Fruit fly (Drosophila melanogaster) whole organism, wandering third instar larva: Measurements from ENCODE around the gene CstF50.

ENCODE experiments used
- Abd-B ChIP-seq: fragments of >200 bp; optimal IDR thresholded peaks from 2 replicates; lab custom pipeline; 2017; ENCODE audit warnings: missing biosample characterization, missing genetic modification characterization
- CG32264 ChIP-seq: fragments of 200-800 bp; sonication (Bioruptor generic); optimal IDR thresholded peaks from 2 replicates; lab custom pipeline; 2016; ENCODE audit warnings: missing biosample characterization, missing genetic modification characterization
- CG9705 ChIP-seq: fragments of 200-800 bp; sonication (Bioruptor generic); optimal IDR thresholded peaks from 2 replicates; lab custom pipeline; 2018; ENCODE audit warnings: missing biosample characterization, mild to moderate bottlenecking, missing genetic modification characterization
- CrebA ChIP-seq: fragments of 200-800 bp; sonication (Bioruptor generic); optimal IDR thresholded peaks from 2 replicates; lab custom pipeline; 2016; ENCODE audit warnings: missing biosample characterization, mild to moderate bottlenecking, missing genetic modification characterization, borderline replicate concordance
- Dfd ChIP-seq: fragments of >200 bp; optimal IDR thresholded peaks from 2 replicates; lab custom pipeline; 2017; ENCODE audit warnings: missing biosample characterization, missing genetic modification characterization
- Dif ChIP-seq: fragments of 200-275, 200-300 bp; sonication (Bioruptor generic); optimal IDR thresholded peaks from 2 replicates; lab custom pipeline; 2018; ENCODE audit warnings: missing biosample characterization, missing genetic modification characterization; ENCODE audit not compliant: partially characterized antibody
- GATAd ChIP-seq: sonication (Bioruptor generic); optimal IDR thresholded peaks from 2 replicates; lab custom pipeline; 2016; ENCODE audit warnings: missing biosample characterization, missing genetic modification characterization
- HLH106 ChIP-seq: fragments of 200-800 bp; optimal IDR thresholded peaks from 3 replicates; lab custom pipeline; 2019; ENCODE audit warnings: missing biosample characterization, mild to moderate bottlenecking, missing genetic modification characterization, moderate library complexity
- Hnf4 ChIP-seq: fragments of 200-800 bp; sonication (Bioruptor generic); optimal IDR thresholded peaks from 2 replicates; lab custom pipeline; 2016; ENCODE audit warnings: missing biosample characterization, mild to moderate bottlenecking, missing genetic modification characterization
- Hr78 ChIP-seq: fragments of >200 bp; optimal IDR thresholded peaks from 2 replicates; lab custom pipeline; 2017; ENCODE audit warnings: missing biosample characterization, missing genetic modification characterization
- Hr83 ChIP-seq: fragments of 200-300 bp; sonication (Bioruptor generic); optimal IDR thresholded peaks from 2 replicates; lab custom pipeline; 2016; ENCODE audit warnings: missing biosample characterization, mild to moderate bottlenecking, missing genetic modification characterization, moderate library complexity; ENCODE audit not compliant: poor library complexity, severe bottlenecking
- Jra ChIP-seq: sonication (Bioruptor generic); optimal IDR thresholded peaks from 2 replicates; lab custom pipeline; 2016; ENCODE audit warnings: missing biosample characterization, missing genetic modification characterization
- Mio ChIP-seq: sonication (Bioruptor generic); optimal IDR thresholded peaks from 2 replicates; lab custom pipeline; 2016; ENCODE audit warnings: missing biosample characterization, missing genetic modification characterization
- Myc ChIP-seq: fragments of >200 bp; optimal IDR thresholded peaks from 2 replicates; lab custom pipeline; 2017
- N ChIP-seq: fragments of >200 bp; optimal IDR thresholded peaks from 2 replicates; lab custom pipeline; 2018; ENCODE audit warnings: missing biosample characterization, missing external identifiers, missing genetic modification characterization
- OdsH ChIP-seq: fragments of 200-800 bp; sonication (Bioruptor generic); optimal IDR thresholded peaks from 2 replicates; lab custom pipeline; 2016; ENCODE audit warnings: missing biosample characterization, mild to moderate bottlenecking, missing genetic modification characterization
- Rel ChIP-seq, 2 experiments: fragments of 200-800 bp; sonication (Bioruptor generic) in 1 of 2; optimal IDR thresholded peaks; 2 replicates in 1 of 2; 3 replicates in 1 of 2; lab custom pipeline; 2016 to 2019; ENCODE audit warnings: mild to moderate bottlenecking in 2 of 2, missing biosample characterization in 2 of 2, missing genetic modification characterization in 2 of 2, moderate library complexity in 1 of 2
- Sp1 ChIP-seq: fragments of 200-800 bp; sonication (Bioruptor generic); optimal IDR thresholded peaks from 3 replicates; lab custom pipeline; 2019; ENCODE audit warnings: missing biosample characterization, mild to moderate bottlenecking, missing genetic modification characterization, moderate library complexity
- Vsx2 ChIP-seq: fragments of 200-300, 225-300 bp; sonication (Bioruptor generic); optimal IDR thresholded peaks from 2 replicates; lab custom pipeline; 2018; ENCODE audit warnings: missing biosample characterization, missing genetic modification characterization; ENCODE audit not compliant: partially characterized antibody
- br ChIP-seq: fragments of 200-800 bp; sonication (Bioruptor generic); optimal IDR thresholded peaks from 2 replicates; lab custom pipeline; 2016; ENCODE audit warnings: missing biosample characterization, missing genetic modification characterization
- brk ChIP-seq: fragments of 200-800 bp; sonication (Bioruptor generic); optimal IDR thresholded peaks from 2 replicates; lab custom pipeline; 2016; ENCODE audit warnings: missing biosample characterization, mild to moderate bottlenecking, missing genetic modification characterization
- dl ChIP-seq, 2 experiments: fragments of 175-275, 200-275 bp in 1 of 2; fragments of 200-275 bp in 1 of 2; sonication (Bioruptor generic); optimal IDR thresholded peaks; lab custom pipeline; 2018; ENCODE audit warnings: mild to moderate bottlenecking in 2 of 2, missing biosample characterization in 2 of 2, missing genetic modification characterization in 2 of 2, moderate library complexity in 2 of 2; ENCODE audit not compliant: partially characterized antibody in 2 of 2, insufficient read depth in 1 of 2
- dmrt93B ChIP-seq: fragments of 200-800 bp; sonication (Bioruptor generic); optimal IDR thresholded peaks from 2 replicates; lab custom pipeline; 2018; ENCODE audit warnings: missing biosample characterization, mild to moderate bottlenecking, missing genetic modification characterization
- dsf ChIP-seq: sonication (Bioruptor generic); optimal IDR thresholded peaks from 2 replicates; lab custom pipeline; 2016; ENCODE audit warnings: missing biosample characterization, missing genetic modification characterization, borderline replicate concordance
- ey ChIP-seq: fragments of 200-800 bp; sonication (Bioruptor generic); optimal IDR thresholded peaks from 2 replicates; lab custom pipeline; 2016; ENCODE audit warnings: missing biosample characterization, missing genetic modification characterization
- foxo ChIP-seq, 2 experiments: fragments of 200-800 bp; sonication (Bioruptor generic); optimal IDR thresholded peaks; 2 replicates in 1 of 2; 3 replicates in 1 of 2; lab custom pipeline; 2016 to 2017; ENCODE audit warnings: missing biosample characterization in 2 of 2, missing genetic modification characterization in 2 of 2
- fru ChIP-seq: fragments of 200-800 bp; sonication (Bioruptor generic); optimal IDR thresholded peaks from 3 replicates; lab custom pipeline; 2016; ENCODE audit warnings: missing biosample characterization, mild to moderate bottlenecking, missing genetic modification characterization
- h ChIP-seq: fragments of 200-800 bp; sonication (Bioruptor generic); optimal IDR thresholded peaks from 3 replicates; lab custom pipeline; 2016; ENCODE audit warnings: missing biosample characterization, mild to moderate bottlenecking, missing genetic modification characterization
- jim ChIP-seq: fragments of 175-275, 200-325 bp; sonication (Bioruptor generic); optimal IDR thresholded peaks from 2 replicates; lab custom pipeline; 2016; ENCODE audit warnings: missing biosample characterization, mild to moderate bottlenecking, missing genetic modification characterization
- lola ChIP-seq: fragments of >200 bp; optimal IDR thresholded peaks from 2 replicates; lab custom pipeline; 2017; ENCODE audit warnings: missing biosample characterization, missing genetic modification characterization
- pan ChIP-seq: fragments of >200 bp; optimal IDR thresholded peaks from 2 replicates; lab custom pipeline; 2017
- psq ChIP-seq: fragments of 200-800 bp; sonication (Bioruptor generic); optimal IDR thresholded peaks from 3 replicates; lab custom pipeline; 2017; ENCODE audit warnings: missing biosample characterization, mild to moderate bottlenecking, missing genetic modification characterization, moderate library complexity
- rgr ChIP-seq: fragments of 200-800 bp; sonication (Bioruptor generic); optimal IDR thresholded peaks from 3 replicates; lab custom pipeline; 2016; ENCODE audit warnings: missing biosample characterization, mild to moderate bottlenecking, missing genetic modification characterization
- sage ChIP-seq: fragments of 200-800 bp; sonication (Bioruptor generic); optimal IDR thresholded peaks from 2 replicates; lab custom pipeline; 2016; ENCODE audit warnings: missing biosample characterization, mild to moderate bottlenecking, missing genetic modification characterization
- sv ChIP-seq: fragments of 200-800 bp; sonication (Bioruptor generic); optimal IDR thresholded peaks from 3 replicates; lab custom pipeline; 2016; ENCODE audit warnings: missing biosample characterization, missing genetic modification characterization
- tai ChIP-seq: sonication (Bioruptor generic); optimal IDR thresholded peaks from 2 replicates; lab custom pipeline; 2016; ENCODE audit warnings: missing biosample characterization, missing genetic modification characterization
- usp ChIP-seq: fragments of >200 bp; optimal IDR thresholded peaks from 2 replicates; lab custom pipeline; 2017; ENCODE audit warnings: missing biosample characterization, missing genetic modification characterization
- woc ChIP-seq: sonication (Bioruptor generic); optimal IDR thresholded peaks from 2 replicates; lab custom pipeline; 2016; ENCODE audit warnings: missing biosample characterization, mild to moderate bottlenecking, missing genetic modification characterization

Gene CstF50

dm6 chr3R:31701934-31702333, 34.8 kb downstream of the CstF50 start:
- TF ChIP-seq woc (GFP tag; lab: Kevin White, UChicago) (no peak), dmrt93B (GFP tag; lab: Kevin White, UChicago) (no peak), tai (GFP tag; lab: Kevin White, UChicago) (no peak), Myc (no peak), sage (no peak), psq (peak; percentile 29), Vsx2 (GFP tag; lab: Kevin White, UChicago) (peak; percentile 47), dsf (GFP tag; lab: Kevin White, UChicago) (no peak), CrebA (GFP tag; lab: Kevin White, UChicago) (no peak), brk (GFP tag; lab: Kevin White, UChicago) (peak; percentile 30), Hnf4 (GFP tag; lab: Kevin White, UChicago) (no peak), Rel (GFP tag; optimal IDR thresholded peaks at IDR 0.05; lab: Kevin White, UChicago) (no peak), Rel (tag; optimal IDR thresholded peaks at IDR 0.05; lab: Kevin White, UChicago) (peak; percentile 39), lola (GFP tag; lab: Kevin White, UChicago) (no peak), OdsH (GFP tag; lab: Kevin White, UChicago) (no peak), Jra (GFP tag; lab: Kevin White, UChicago) (no peak), br (GFP tag; lab: Kevin White, UChicago) (no peak), CG9705 (GFP tag; lab: Kevin White, UChicago) (peak; percentile 16), Hr83 (peak; percentile 27), Sp1 (GFP tag; lab: Kevin White, UChicago) (peak; percentile 49), fru (GFP tag; lab: Kevin White, UChicago) (peak; percentile 66), usp (GFP tag; lab: Kevin White, UChicago) (no peak), dl (GFP tag; optimal IDR thresholded peaks at IDR 0.05; lab: Kevin White, UChicago; ENCODE audit: insufficient read depth in 1 of 2, partially characterized antibody in 2 of 2) (no peak), h (GFP tag; lab: Kevin White, UChicago) (peak; percentile 14), Dif (GFP tag; lab: Kevin White, UChicago) (peak; percentile 27), Dfd (GFP tag; lab: Kevin White, UChicago) (no peak), foxo (GFP tag; optimal IDR thresholded peaks at IDR 0.05; lab: Kevin White, UChicago) (peak in 1 of 2 experiments; percentile 2), CG32264 (GFP tag; lab: Kevin White, UChicago) (no peak), N (no peak), pan (lab: Kevin White, UChicago) (no peak), sv (no peak), GATAd (GFP tag; lab: Kevin White, UChicago) (no peak), ey (no peak), Abd-B (GFP tag; lab: Kevin White, UChicago) (no peak), Hr78 (GFP tag; lab: Kevin White, UChicago) (no peak), jim (GFP tag; lab: Kevin White, UChicago) (no peak), HLH106 (peak; percentile 12), rgr (GFP tag; lab: Kevin White, UChicago) (no peak), Mio (GFP tag; lab: Kevin White, UChicago) (no peak)

- TF ChIP-seq sv = no peak
- no peak for TF ChIP-seq pan (lab: Kevin White, UChicago)
- TF ChIP-seq fru (GFP tag; lab: Kevin White, UChicago) = peak; percentile 13
- no peak for TF ChIP-seq lola (GFP tag; lab: Kevin White, UChicago)
- TF ChIP-seq HLH106 = no peak
- TF ChIP-seq CrebA (GFP tag; lab: Kevin White, UChicago) = no peak
- no peak for TF ChIP-seq h (GFP tag; lab: Kevin White, UChicago)
- no peak for TF ChIP-seq GATAd (GFP tag; lab: Kevin White, UChicago)
- TF ChIP-seq CG9705 (GFP tag; lab: Kevin White, UChicago) = no peak
- TF ChIP-seq Vsx2 (GFP tag; lab: Kevin White, UChicago) = no peak
- TF ChIP-seq sage = no peak
- no peak for TF ChIP-seq Hr78 (GFP tag; lab: Kevin White, UChicago)
- TF ChIP-seq ey = peak; percentile 9
- no peak for TF ChIP-seq Mio (GFP tag; lab: Kevin White, UChicago)
- no peak for TF ChIP-seq foxo (GFP tag; optimal IDR thresholded peaks at IDR 0.05; lab: Kevin White, UChicago)
- no peak for TF ChIP-seq Dif (GFP tag; lab: Kevin White, UChicago)
- TF ChIP-seq Rel (GFP tag; optimal IDR thresholded peaks at IDR 0.05; lab: Kevin White, UChicago) = no peak
- no peak for TF ChIP-seq Rel (tag; optimal IDR thresholded peaks at IDR 0.05; lab: Kevin White, UChicago)
- TF ChIP-seq dl (GFP tag; optimal IDR thresholded peaks at IDR 0.05; lab: Kevin White, UChicago; ENCODE audit: insufficient read depth in 1 of 2, partially characterized antibody in 2 of 2) = no peak
- no peak for TF ChIP-seq psq
- no peak for TF ChIP-seq woc (GFP tag; lab: Kevin White, UChicago)
- TF ChIP-seq rgr (GFP tag; lab: Kevin White, UChicago) = peak; percentile 5
- no peak for TF ChIP-seq usp (GFP tag; lab: Kevin White, UChicago)
- no peak for TF ChIP-seq Abd-B (GFP tag; lab: Kevin White, UChicago)
- TF ChIP-seq Jra (GFP tag; lab: Kevin White, UChicago) = no peak
- TF ChIP-seq jim (GFP tag; lab: Kevin White, UChicago) = no peak
- TF ChIP-seq CG32264 (GFP tag; lab: Kevin White, UChicago) = no peak
Observed at dm6 chr3R:31700212-31700611, 36.6 kb downstream of the CstF50 start.
